Fruit fly (Drosophila melanogaster): Measurements from ENCODE around the gene CG15387.

Gene CG15387

DNA sequence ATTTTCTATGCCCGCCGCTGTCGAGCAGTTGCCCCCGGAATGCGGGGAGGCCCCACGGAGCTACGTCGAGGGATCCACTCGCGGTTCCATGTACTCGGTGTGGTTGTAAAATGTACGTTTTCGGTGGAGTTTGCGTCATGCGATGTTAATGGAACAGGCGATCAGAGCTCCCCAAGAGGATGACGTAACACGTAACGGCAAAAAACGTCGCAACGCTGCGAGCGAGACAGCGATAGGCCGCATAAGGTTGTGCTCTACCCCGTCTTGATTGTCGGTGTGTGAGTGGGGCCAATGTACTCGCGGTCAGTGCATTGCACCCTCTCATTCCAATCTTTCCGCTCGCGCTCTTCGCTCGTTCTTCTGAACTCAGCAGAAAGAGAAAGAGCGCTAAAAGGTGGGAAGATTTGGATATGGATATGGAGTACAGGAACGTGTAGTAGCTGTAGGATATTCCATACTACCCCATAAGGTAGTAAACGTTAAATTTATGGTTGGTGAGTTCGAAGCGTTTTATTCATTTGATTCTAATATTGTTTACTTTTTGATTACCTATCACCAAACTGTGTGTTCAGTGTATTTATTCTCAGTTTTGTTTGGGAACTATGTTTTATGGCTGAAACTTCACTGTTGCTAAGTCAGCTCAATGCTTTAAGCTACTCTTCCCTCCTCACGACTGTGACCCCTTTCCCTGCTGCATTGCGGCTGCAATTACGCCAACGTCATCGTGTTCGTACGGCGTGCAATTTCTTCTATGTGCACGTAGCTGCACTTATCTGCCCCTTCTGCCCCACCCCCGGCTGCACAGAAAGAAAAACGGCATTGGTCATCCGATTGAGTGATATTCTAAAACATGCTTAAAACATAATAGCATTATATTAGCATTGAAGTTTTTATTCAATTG lies 25.7 kb downstream of the CG15387 start (continued):
- TF ChIP-seq Lhr (GFP tag; optimal IDR thresholded peaks at IDR 0.05) (peak; percentile 41), Hr39 (optimal IDR thresholded peaks at IDR 0.05) (no peak), pros (GFP tag; optimal IDR thresholded peaks at IDR 0.05) (peak; percentile 84), tin (GFP tag; optimal IDR thresholded peaks at IDR 0.05) (no peak), HLH4C (GFP tag; IDR thresholded peaks at IDR 0.05; ENCODE audit: partially characterized antibody) (no peak), Nf-YB (GFP tag; optimal IDR thresholded peaks at IDR 0.05) (peak; percentile 19), CG16863 (GFP tag; optimal IDR thresholded peaks at IDR 0.05) (no peak), CG10431 (GFP tag; optimal IDR thresholded peaks at IDR 0.05) (peak; percentile 85), CG5180 (GFP tag; optimal IDR thresholded peaks at IDR 0.05) (peak; percentile 60), kah (GFP tag; optimal IDR thresholded peaks at IDR 0.05) (peak; percentile 12), Med (GFP tag) (peak; percentile 58), CG3163 (GFP tag; optimal IDR thresholded peaks at IDR 0.05) (peak; percentile 48), gro (GFP tag; optimal IDR thresholded peaks at IDR 0.05) (peak; percentile 19), CG9437 (GFP tag; optimal IDR thresholded peaks at IDR 0.05) (peak; percentile 98), cg (GFP tag; optimal IDR thresholded peaks at IDR 0.05) (peak; percentile 89), grn (GFP tag; optimal IDR thresholded peaks at IDR 0.05) (peak; percentile 22), lbe (GFP tag; optimal IDR thresholded peaks at IDR 0.05) (peak; percentile 33), croc (GFP tag; conservative IDR thresholded peaks at IDR 0.05) (no peak), CG8290 (GFP tag; optimal IDR thresholded peaks at IDR 0.05) (no peak), CG8290 (tag; optimal IDR thresholded peaks at IDR 0.05) (peak in 1 of 2 experiments; percentile 61), yki (optimal IDR thresholded peaks at IDR 0.05) (peak; percentile 50), sqz (GFP tag; optimal IDR thresholded peaks at IDR 0.05) (peak; percentile 78), CG1832 (GFP tag; optimal IDR thresholded peaks at IDR 0.05) (peak; percentile 83), mirr (GFP tag; optimal IDR thresholded peaks at IDR 0.05) (peak; percentile 3), ftz-f1 (GFP tag; optimal IDR thresholded peaks at IDR 0.05) (peak; percentile 94), ara (GFP tag; IDR thresholded peaks at IDR 0.05) (no peak), cwo (GFP tag; optimal IDR thresholded peaks at IDR 0.05) (peak; percentile 45), Ets65A (GFP tag) (peak; percentile 67), Deaf1 (tag; optimal IDR thresholded peaks at IDR 0.05) (peak; percentile 61), CG8478 (optimal IDR thresholded peaks at IDR 0.05) (peak; percentile 63), ssp (GFP tag; IDR thresholded peaks at IDR 0.05) (no peak), CG6791 (GFP tag; IDR thresholded peaks at IDR 0.05; ENCODE audit: partially characterized antibody) (no peak), Xbp1 (GFP tag; optimal IDR thresholded peaks at IDR 0.05) (no peak), CG15073 (GFP tag; optimal IDR thresholded peaks at IDR 0.05) (no peak), aop (GFP tag; IDR thresholded peaks at IDR 0.05) (no peak)

DNA sequence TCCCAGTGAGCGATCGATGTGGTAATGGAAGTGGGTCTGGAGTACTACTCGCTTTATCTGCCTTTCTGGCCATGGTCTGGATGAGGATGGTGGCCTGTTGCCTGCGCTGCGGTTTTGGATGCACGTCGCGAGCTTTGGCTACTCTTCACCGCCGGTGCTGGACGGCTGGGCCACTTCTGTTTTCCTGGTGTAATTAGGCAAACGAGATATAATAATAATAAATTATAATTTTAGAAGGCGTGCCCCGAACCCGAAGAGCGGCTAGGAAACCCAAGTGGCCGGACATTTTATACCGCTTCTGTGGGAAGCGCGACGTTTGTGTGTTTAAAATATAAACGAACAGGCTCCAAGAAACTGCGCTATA lies 26.7 kb downstream of the CG15387 start:
- TF ChIP-seq corto (GFP tag; optimal IDR thresholded peaks at IDR 0.05) (peak; percentile 69), CG2116 (GFP tag; optimal IDR thresholded peaks at IDR 0.05) (no peak), mam (GFP tag; optimal IDR thresholded peaks at IDR 0.05) (no peak), nom (GFP tag; optimal IDR thresholded peaks at IDR 0.05) (peak; percentile 42), CG9437 (GFP tag; optimal IDR thresholded peaks at IDR 0.05) (no peak)

Data from whole organism, embryonic.